Worm (Caenorhabditis elegans): Measurements from ENCODE around the gene mrps-18.C.

DNA sequence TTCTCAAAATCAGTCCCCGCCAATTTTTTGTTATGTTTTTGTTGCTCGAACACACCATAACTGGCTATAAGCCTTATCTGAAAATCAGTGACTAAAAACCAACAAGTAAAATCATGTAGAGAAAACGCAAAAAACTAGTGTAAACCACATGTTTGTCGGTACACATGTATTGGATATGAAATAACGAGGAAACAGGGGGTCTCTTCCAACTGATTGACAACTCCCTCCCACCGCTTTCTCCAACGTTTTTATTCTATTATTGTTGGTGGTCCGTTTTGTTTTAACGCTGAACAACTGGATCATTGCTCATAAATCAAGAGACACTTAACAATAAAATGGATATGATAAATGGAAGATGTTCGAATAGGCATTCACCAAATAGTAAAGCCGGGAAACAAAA lies 9.2 kb upstream of the mrps-18.C start:
- no peak for TF ChIP-seq lin-15B (tag; optimal IDR thresholded peaks at IDR 0.05)
- TF ChIP-seq unc-62 (GFP tag; optimal IDR thresholded peaks at IDR 0.05): no peak
- TF ChIP-seq egl-27 (tag; optimal IDR thresholded peaks at IDR 0.05): no peak
- TF ChIP-seq elt-3 (tag; optimal IDR thresholded peaks at IDR 0.05): no peak
- TF ChIP-seq nhr-76 (tag; optimal IDR thresholded peaks at IDR 0.05): no peak
- TF ChIP-seq fos-1 (tag; optimal IDR thresholded peaks at IDR 0.05): no peak
- TF ChIP-seq nhr-77 (tag; optimal IDR thresholded peaks at IDR 0.05): no peak
- no peak for TF ChIP-seq fkh-10 (GFP tag; optimal IDR thresholded peaks at IDR 0.05)
- no peak for TF ChIP-seq mdl-1 (tag; optimal IDR thresholded peaks at IDR 0.05)
- no peak for TF ChIP-seq ztf-11 (tag; optimal IDR thresholded peaks at IDR 0.05)

Measured in whole organism, L3 larva.